Worm (Caenorhabditis elegans): ENCODE results near the gene D1005.6.

DNA sequence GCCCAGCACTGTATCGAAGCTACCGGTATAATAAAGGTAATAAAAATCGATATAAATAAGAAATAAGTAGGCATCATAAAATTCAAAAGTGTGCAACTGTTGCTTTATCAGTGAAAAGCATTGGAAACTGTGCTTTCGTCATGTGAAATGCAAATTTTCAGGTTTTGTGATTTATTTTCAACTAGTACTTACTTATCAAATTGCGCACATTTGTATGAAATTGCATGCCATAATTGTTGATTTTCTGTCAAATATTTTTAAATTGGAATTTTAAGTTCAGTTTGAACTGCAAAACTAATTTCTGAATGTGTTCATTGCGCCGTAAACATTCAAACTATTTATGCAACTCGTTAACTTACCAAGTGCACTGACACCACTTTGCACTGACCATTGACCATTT lies 21.1 kb upstream of the D1005.6 start, which contains the start of gene D1005.4:
- TF ChIP-seq nhr-28 (tag; optimal IDR thresholded peaks at IDR 0.05) (no peak), unc-62 (GFP tag; optimal IDR thresholded peaks at IDR 0.05) (no peak)
